Fruit fly (Drosophila melanogaster) whole organism, embryonic: ENCODE data around the gene pit.

Source experiments
- Ada2b ChIP-seq: fragments of 200-800 bp; sonication (Bioruptor generic); IDR thresholded peaks from 2 replicates; pipeline ENCODE4 v1.3.6; 2022; ENCODE audit warnings: missing biosample characterization, missing genetic modification characterization
- C15 ChIP-seq: fragments of 200-800 bp; sonication (Bioruptor generic); IDR thresholded peaks from 3 replicates; pipeline ENCODE4 v1.3.6; 2022; ENCODE audit warnings: missing biosample characterization, missing genetic modification characterization
- CG10267 ChIP-seq: fragments of 200-800 bp; sonication (Bioruptor generic); optimal IDR thresholded peaks from 2 replicates; lab custom pipeline; 2018; ENCODE audit warnings: missing biosample characterization, mild to moderate bottlenecking, missing genetic modification characterization, moderate library complexity
- CG10274 ChIP-seq: fragments of 200-800 bp; sonication (Bioruptor generic); optimal IDR thresholded peaks from 3 replicates; lab custom pipeline; 2017; ENCODE audit warnings: missing biosample characterization, mild to moderate bottlenecking, missing genetic modification characterization
- CG12659 ChIP-seq: fragments of 200-800 bp; sonication (Bioruptor generic); optimal IDR thresholded peaks from 3 replicates; lab custom pipeline; 2017; ENCODE audit warnings: mild to moderate bottlenecking, missing biosample characterization, missing genetic modification reagents, missing genetic modification characterization
- CG15514 ChIP-seq: fragments of 200-800 bp; sonication (Bioruptor generic); optimal IDR thresholded peaks from 3 replicates; lab custom pipeline; 2017; ENCODE audit warnings: missing biosample characterization, missing genetic modification characterization, mild to moderate bottlenecking, moderate library complexity, missing genetic modification reagents
- CG1647 ChIP-seq: fragments of 200-800 bp; sonication (Bioruptor generic); optimal IDR thresholded peaks from 3 replicates; lab custom pipeline; 2016; ENCODE audit warnings: missing biosample characterization, missing genetic modification characterization
- CG17829 ChIP-seq: fragments of 200-800 bp; optimal IDR thresholded peaks from 2 replicates; lab custom pipeline; 2019; ENCODE audit warnings: missing biosample characterization, mild to moderate bottlenecking, missing genetic modification characterization, moderate library complexity
- CG18476 ChIP-seq: fragments of 200-800 bp; sonication (Bioruptor generic); optimal IDR thresholded peaks from 2 replicates; lab custom pipeline; 2016; ENCODE audit warnings: missing biosample characterization, mild to moderate bottlenecking, missing genetic modification characterization
- CG18619 ChIP-seq: fragments of 200-800 bp; sonication (Bioruptor generic); optimal IDR thresholded peaks from 3 replicates; lab custom pipeline; 2017; ENCODE audit warnings: missing biosample characterization, mild to moderate bottlenecking, missing genetic modification characterization
- CG18764 ChIP-seq: fragments of 200-800 bp; sonication (Bioruptor generic); optimal IDR thresholded peaks from 3 replicates; lab custom pipeline; 2016; ENCODE audit warnings: missing biosample characterization, missing genetic modification characterization
- CG2202 ChIP-seq: fragments of 200-800 bp; sonication (Bioruptor generic); optimal IDR thresholded peaks from 2 replicates; lab custom pipeline; 2018; ENCODE audit warnings: missing biosample characterization, mild to moderate bottlenecking, missing genetic modification characterization
- CG2889 ChIP-seq: fragments of 200-800 bp; sonication (Bioruptor generic); IDR thresholded peaks from 3 replicates; pipeline ENCODE4 v1.3.6; 2022; ENCODE audit warnings: missing biosample characterization, missing genetic modification characterization
- CG3726 ChIP-seq: fragments of 200-800 bp; sonication (Bioruptor generic); IDR thresholded peaks from 3 replicates; pipeline ENCODE4, ENCODE4 v1.3.6; 2022; ENCODE audit warnings: missing biosample characterization, missing genetic modification characterization
- CG4360 ChIP-seq: fragments of 200-800 bp; sonication (Bioruptor generic); IDR thresholded peaks from 2 replicates; pipeline ENCODE4 v1.3.6; 2022; ENCODE audit warnings: missing biosample characterization, missing genetic modification characterization
- CG4404 ChIP-seq: fragments of 200-800 bp; sonication (Bioruptor generic); IDR thresholded peaks from 2 replicates; pipeline ENCODE4 v1.3.6; 2022; ENCODE audit warnings: missing biosample characterization, missing genetic modification characterization
- CG4820 ChIP-seq: fragments of 200-800 bp; sonication (Bioruptor generic); optimal IDR thresholded peaks from 3 replicates; lab custom pipeline; 2016; ENCODE audit warnings: missing biosample characterization, missing genetic modification characterization
- CG6683 ChIP-seq: fragments of 200-800 bp; sonication (Bioruptor generic); optimal IDR thresholded peaks from 2 replicates; lab custom pipeline; 2017; ENCODE audit warnings: missing biosample characterization, mild to moderate bottlenecking, missing genetic modification characterization, missing genetic modification reagents
- CG7357 ChIP-seq: fragments of 200-800 bp; sonication (Bioruptor generic); IDR thresholded peaks from 3 replicates; pipeline ENCODE4 v1.3.6; 2022; ENCODE audit warnings: missing biosample characterization, missing genetic modification characterization
- Dll ChIP-seq: fragments of 200-800 bp; sonication (Bioruptor generic); IDR thresholded peaks from 4 replicates; pipeline ENCODE4 v1.3.6; 2022; ENCODE audit warnings: missing biosample characterization, missing genetic modification characterization; ENCODE audit not compliant: partially characterized antibody
- Elba2 ChIP-seq: fragments of 200-800 bp; sonication (Bioruptor generic); optimal IDR thresholded peaks from 3 replicates; lab custom pipeline; 2016; ENCODE audit warnings: missing biosample characterization, missing genetic modification characterization
- Fer1 ChIP-seq: fragments of 200-800 bp; sonication (Bioruptor generic); optimal IDR thresholded peaks from 2 replicates; lab custom pipeline; 2017; ENCODE audit warnings: missing biosample characterization, mild to moderate bottlenecking, missing genetic modification characterization
- HLHmδ ChIP-seq: fragments of 200-800 bp; sonication (Bioruptor generic); optimal IDR thresholded peaks from 2 replicates; lab custom pipeline; 2018; ENCODE audit warnings: missing biosample characterization, mild to moderate bottlenecking, missing genetic modification characterization, moderate library complexity
- Myb ChIP-seq: fragments of 200-800 bp; sonication (Bioruptor generic); optimal IDR thresholded peaks from 2 replicates; lab custom pipeline; 2016; ENCODE audit warnings: missing biosample characterization, missing genetic modification characterization
- NC2α ChIP-seq: fragments of 200-800 bp; sonication (Bioruptor generic); optimal IDR thresholded peaks from 2 replicates; lab custom pipeline; 2016; ENCODE audit warnings: missing biosample characterization, missing genetic modification characterization
- NC2β ChIP-seq: fragments of 200-800 bp; sonication (Bioruptor generic); optimal IDR thresholded peaks from 2 replicates; lab custom pipeline; 2016; ENCODE audit warnings: missing biosample characterization, missing genetic modification characterization
- Nf-YA ChIP-seq: fragments of 200-800 bp; sonication (Bioruptor generic); IDR thresholded peaks from 2 replicates; pipeline ENCODE4 v1.3.6; 2022; ENCODE audit warnings: missing biosample characterization, missing genetic modification characterization
- ase ChIP-seq: fragments of 200-800 bp; sonication (Bioruptor generic); IDR thresholded peaks from 3 replicates; pipeline ENCODE4 v1.3.6; 2022; ENCODE audit warnings: missing biosample characterization, missing genetic modification characterization
- bigmax ChIP-seq: fragments of 200-800 bp; sonication (Bioruptor generic); optimal IDR thresholded peaks from 2 replicates; lab custom pipeline; 2018; ENCODE audit warnings: missing biosample characterization, mild to moderate bottlenecking, missing genetic modification characterization
- da ChIP-seq: fragments of 200-800 bp; sonication (Bioruptor generic); optimal IDR thresholded peaks from 2 replicates; lab custom pipeline; 2016; ENCODE audit warnings: missing biosample characterization, missing genetic modification characterization
- dan ChIP-seq: fragments of 200-800 bp; sonication (Bioruptor generic); IDR thresholded peaks from 2 replicates; pipeline ENCODE4 v1.3.6; 2022; ENCODE audit warnings: missing biosample characterization, missing genetic modification characterization
- dimm ChIP-seq: fragments of 200-800 bp; sonication (Bioruptor generic); IDR thresholded peaks from 2 replicates; pipeline ENCODE4 v1.3.6; 2022; ENCODE audit warnings: missing biosample characterization, missing genetic modification characterization
- dpn ChIP-seq, 2 experiments: fragments of 200-800 bp; sonication (Bioruptor generic); optimal IDR thresholded peaks; 3 replicates each; lab custom pipeline; 2016; ENCODE audit warnings: missing biosample characterization in 2 of 2, missing genetic modification characterization in 2 of 2
- ewg ChIP-seq: fragments of 200-800 bp; sonication (Bioruptor generic); optimal IDR thresholded peaks from 3 replicates; lab custom pipeline; 2017; ENCODE audit warnings: mild to moderate bottlenecking, missing biosample characterization, missing genetic modification reagents, missing genetic modification characterization
- eyg ChIP-seq: fragments of 200-800 bp; sonication (Bioruptor generic); optimal IDR thresholded peaks from 3 replicates; lab custom pipeline; 2016; ENCODE audit warnings: missing biosample characterization, missing genetic modification characterization
- fd96Cb ChIP-seq: fragments of 200-800 bp; sonication (Bioruptor generic); optimal IDR thresholded peaks from 2 replicates; lab custom pipeline; 2018; ENCODE audit warnings: missing biosample characterization, mild to moderate bottlenecking, missing genetic modification characterization, moderate library complexity
- hkb ChIP-seq, 2 experiments: fragments of 200-800 bp in 1 of 2; fragments of >200 bp in 1 of 2; sonication (Bioruptor generic) in 1 of 2; IDR thresholded peaks in 1 of 2; optimal IDR thresholded peaks in 1 of 2; 2 replicates each; pipeline versions ENCODE4 v1.3.6 to Lab custom; 2017 to 2022; ENCODE audit warnings: missing biosample characterization in 1 of 2, missing genetic modification characterization in 1 of 2
- ken ChIP-seq: fragments of 200-800 bp; sonication (Bioruptor generic); IDR thresholded peaks from 3 replicates; pipeline ENCODE4 v1.3.6; 2022; ENCODE audit warnings: missing biosample characterization, missing genetic modification characterization
- pum ChIP-seq: fragments of 200-800 bp; sonication (Bioruptor generic); optimal IDR thresholded peaks from 2 replicates; lab custom pipeline; 2016; ENCODE audit warnings: missing biosample characterization, missing genetic modification characterization
- ranshi ChIP-seq: fragments of 200-800 bp; sonication (Bioruptor generic); IDR thresholded peaks from 2 replicates; pipeline ENCODE4 v1.3.6; 2022; ENCODE audit warnings: missing biosample characterization, missing genetic modification characterization
- repo ChIP-seq: fragments of 200-800 bp; sonication (Bioruptor generic); optimal IDR thresholded peaks from 2 replicates; lab custom pipeline; 2016; ENCODE audit warnings: missing biosample characterization, missing genetic modification characterization
- rib ChIP-seq: fragments of 200-800 bp; sonication (Bioruptor generic); IDR thresholded peaks from 2 replicates; pipeline ENCODE4 v1.3.6; 2022; ENCODE audit warnings: missing biosample characterization, missing genetic modification characterization
- schlank ChIP-seq: fragments of 200-800 bp; sonication (Bioruptor generic); optimal IDR thresholded peaks from 2 replicates; lab custom pipeline; 2018; ENCODE audit warnings: missing biosample characterization, mild to moderate bottlenecking, missing genetic modification characterization
- shn ChIP-seq: fragments of 200-800 bp; sonication (Bioruptor generic); optimal IDR thresholded peaks from 3 replicates; lab custom pipeline; 2016; ENCODE audit warnings: missing biosample characterization, missing genetic modification characterization
- slp2 ChIP-seq: fragments of 200-800 bp; sonication (Bioruptor generic); optimal IDR thresholded peaks from 2 replicates; lab custom pipeline; 2016; ENCODE audit warnings: missing biosample characterization, missing genetic modification characterization
- tna ChIP-seq: fragments of 200-800 bp; sonication (Bioruptor generic); IDR thresholded peaks from 2 replicates; pipeline ENCODE4 v1.3.6; 2022; ENCODE audit warnings: missing biosample characterization, missing genetic modification characterization; ENCODE audit not compliant: partially characterized antibody
- unpg ChIP-seq: fragments of 200-800 bp; sonication (Bioruptor generic); optimal IDR thresholded peaks from 3 replicates; lab custom pipeline; 2018; ENCODE audit warnings: missing biosample characterization, mild to moderate bottlenecking, missing genetic modification characterization, moderate library complexity
- vvl ChIP-seq: fragments of 200-800 bp; sonication (Bioruptor generic); IDR thresholded peaks from 2 replicates; pipeline ENCODE4 v1.3.6; 2022; ENCODE audit warnings: missing biosample characterization, missing genetic modification characterization
- wek ChIP-seq: fragments of 200-800 bp; sonication (Bioruptor generic); optimal IDR thresholded peaks from 3 replicates; lab custom pipeline; 2018; ENCODE audit warnings: missing biosample characterization, mild to moderate bottlenecking, missing genetic modification characterization, moderate library complexity
- zfh2 ChIP-seq: fragments of 200-800 bp; sonication (Bioruptor generic); optimal IDR thresholded peaks from 2 replicates; lab custom pipeline; 2016; ENCODE audit warnings: missing biosample characterization, missing genetic modification characterization

The pit gene

DNA sequence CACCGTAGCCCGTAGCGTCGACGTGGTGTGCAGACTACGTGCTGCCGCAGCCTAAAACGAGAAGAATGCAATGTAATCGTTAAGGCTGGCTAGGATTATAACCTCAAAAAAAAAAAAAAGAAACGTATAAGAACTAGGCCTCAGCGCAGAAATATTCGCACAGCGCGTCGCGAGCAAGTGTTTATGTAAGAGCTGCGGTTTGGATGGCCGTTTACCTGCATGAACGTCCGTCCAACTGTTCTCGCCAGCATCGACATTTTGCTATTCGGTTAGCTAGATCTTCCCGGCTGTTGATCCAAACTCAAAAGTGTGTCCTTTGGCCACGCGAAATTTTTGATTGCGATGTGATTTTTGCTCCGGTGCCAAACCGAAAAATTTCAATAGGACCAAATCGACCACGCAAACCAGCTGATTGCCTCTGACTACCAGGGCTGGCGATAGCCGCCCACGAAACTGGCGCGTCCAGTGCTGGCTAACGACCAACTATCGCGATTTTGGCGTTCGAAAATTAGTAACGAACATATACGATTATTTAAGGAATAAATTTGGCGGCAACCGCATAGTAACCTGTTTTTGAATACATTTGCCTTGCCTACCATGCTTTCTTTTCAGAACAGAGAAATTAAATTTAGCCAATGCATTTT, 15.2 kb upstream of the pit start, which contains the start of gene Idh3b (continued):
- TF ChIP-seq slp2 (GFP tag; lab: Kevin White, UChicago) (peak; percentile 18), tna (peak; percentile 87), CG15514 (GFP tag; lab: Kevin White, UChicago) (peak; percentile 83), CG2889 (GFP tag; lab: Robert Waterston, UW) (no peak), CG3726 (GFP tag; lab: Robert Waterston, UW) (no peak), rib (GFP tag; lab: Robert Waterston, UW) (0 out of 2 replicates have a peak, but pooled peaks have one; percentile 57), CG4360 (GFP tag; lab: Robert Waterston, UW) (no peak), CG17829 (tag; lab: Kevin White, UChicago) (no peak), CG6683 (GFP tag; lab: Kevin White, UChicago) (no peak), Ada2b (GFP tag; lab: Robert Waterston, UW) (no peak), NC2α (GFP tag; lab: Kevin White, UChicago) (peak; percentile 24), HLHmδ (GFP tag; lab: Kevin White, UChicago) (peak; percentile 8), CG2202 (tag; lab: Kevin White, UChicago) (no peak), hkb (optimal IDR thresholded peaks at IDR 0.05; lab: Kevin White, UChicago) (peak; percentile 13), hkb (GFP tag; IDR thresholded peaks at IDR 0.05; lab: Robert Waterston, UW) (peak; percentile 43), CG18619 (GFP tag; lab: Kevin White, UChicago) (no peak), CG12659 (GFP tag; lab: Kevin White, UChicago) (peak; percentile 78), schlank (tag; lab: Kevin White, UChicago) (peak; percentile 24), wek (no peak), CG10267 (tag; lab: Kevin White, UChicago) (peak; percentile 97), CG10274 (no peak), Myb (GFP tag; lab: Kevin White, UChicago) (peak; percentile 88), CG1647 (GFP tag; lab: Kevin White, UChicago) (peak; percentile 59), eyg (GFP tag; lab: Kevin White, UChicago) (peak; percentile 37), C15 (GFP tag; lab: Robert Waterston, UW) (no peak), repo (GFP tag; lab: Kevin White, UChicago) (no peak), ken (GFP tag; lab: Robert Waterston, UW) (peak; percentile 85), vvl (GFP tag; lab: Robert Waterston, UW) (peak; percentile 95; the same call in 1 of the 2 replicates), ewg (GFP tag; lab: Kevin White, UChicago) (no peak), NC2β (GFP tag; lab: Kevin White, UChicago) (no peak), dan (GFP tag; lab: Robert Waterston, UW) (no peak), pum (GFP tag; lab: Kevin White, UChicago) (peak; percentile 70), Fer1 (GFP tag; lab: Kevin White, UChicago) (no peak), CG18764 (GFP tag; lab: Kevin White, UChicago) (peak; percentile 48), unpg (GFP tag; lab: Kevin White, UChicago) (no peak), Elba2 (peak; percentile 61), dimm (GFP tag; lab: Robert Waterston, UW) (no peak), da (no peak), fd96Cb (tag; lab: Kevin White, UChicago) (no peak), zfh2 (GFP tag; lab: Kevin White, UChicago) (peak; percentile 81), CG18476 (GFP tag; lab: Kevin White, UChicago) (peak; percentile 27), CG4820 (GFP tag; lab: Kevin White, UChicago) (peak; percentile 48), Dll (GFP tag; lab: Robert Waterston, UW) (peak; percentile 97), shn (GFP tag; lab: Kevin White, UChicago) (no peak), bigmax (GFP tag; lab: Kevin White, UChicago) (peak; percentile 39), Nf-YA (GFP tag; lab: Robert Waterston, UW) (0 out of 2 replicates have a peak, but pooled peaks have one; percentile 22), CG7357 (0 out of 3 replicates have a peak, but pooled peaks have one; percentile 39), ase (GFP tag; lab: Robert Waterston, UW) (no peak), CG4404 (peak; percentile 44; the same call in 1 of the 2 replicates), ranshi (GFP tag; lab: Robert Waterston, UW) (no peak), dpn (GFP tag; optimal IDR thresholded peaks at IDR 0.05; lab: Kevin White, UChicago) (peak; percentile 60 to 70)
